Worm (Caenorhabditis elegans): ENCODE results near the gene B0250.7.

B0250.7 gene

DNA sequence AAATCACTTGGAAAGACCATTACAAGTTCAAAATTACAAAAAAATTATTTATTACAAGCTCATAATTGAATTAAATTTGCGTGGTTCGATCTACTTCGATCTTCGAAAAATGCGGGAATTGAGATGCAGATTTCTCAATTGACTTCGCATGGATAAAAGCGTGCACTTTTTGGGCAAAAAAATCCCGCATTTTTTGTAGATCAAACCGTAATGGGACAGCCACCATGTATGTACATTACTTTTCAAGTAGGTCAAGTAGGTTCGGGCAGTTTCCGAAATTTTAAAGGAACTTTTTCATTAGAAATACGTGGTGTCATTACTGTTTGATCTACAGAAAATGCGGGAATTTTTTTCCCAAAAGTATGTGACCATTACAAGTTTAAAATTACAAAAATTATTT lies 21.7 kb upstream of the B0250.7 start (continued):
- no peak for TF ChIP-seq F37B4.10 (GFP tag; IDR thresholded peaks at IDR 0.05)
- peak; percentile 11 for TF ChIP-seq F57C9.4 (tag; optimal IDR thresholded peaks at IDR 0.05)
- TF ChIP-seq lsy-27 (tag; optimal IDR thresholded peaks at IDR 0.05; ENCODE audit: borderline replicate concordance, insufficient read depth): no peak
- peak; percentile 67 for TF ChIP-seq madf-6 (GFP tag; IDR thresholded peaks at IDR 0.05)
- 0 out of 2 replicates have a peak, but pooled peaks have one; percentile 60 for TF ChIP-seq bed-1 (GFP tag; IDR thresholded peaks at IDR 0.05)
- no peak for TF ChIP-seq unc-130 (GFP tag; optimal IDR thresholded peaks at IDR 0.05)
- TF ChIP-seq F10E7.11 (tag; optimal IDR thresholded peaks at IDR 0.05): peak; percentile 41
- no peak for TF ChIP-seq C17E4.6 (GFP tag; IDR thresholded peaks at IDR 0.05)
- peak; percentile 89 for TF ChIP-seq B0336.3 (GFP tag; IDR thresholded peaks at IDR 0.05)
- TF ChIP-seq unc-62 (GFP tag; optimal IDR thresholded peaks at IDR 0.05): no peak
- no peak for TF ChIP-seq ztf-3 (GFP tag; optimal IDR thresholded peaks at IDR 0.05)
- no peak for TF ChIP-seq mcd-1 (GFP tag; IDR thresholded peaks at IDR 0.05)
- TF ChIP-seq lin-40 (tag; optimal IDR thresholded peaks at IDR 0.05): peak; percentile 35
- TF ChIP-seq K12H6.12 (tag; optimal IDR thresholded peaks at IDR 0.05): no peak
- TF ChIP-seq chd-7 (tag; optimal IDR thresholded peaks at IDR 0.05): peak; percentile 71
- TF ChIP-seq bed-2 (GFP tag; IDR thresholded peaks at IDR 0.05): no peak
- no peak for TF ChIP-seq nhr-120 (GFP tag; IDR thresholded peaks at IDR 0.05)
- TF ChIP-seq nhr-27 (tag; optimal IDR thresholded peaks at IDR 0.05): peak; percentile 12
- no peak for TF ChIP-seq ceh-27 (GFP tag; optimal IDR thresholded peaks at IDR 0.05)
- TF ChIP-seq snpc-1.1 (tag; optimal IDR thresholded peaks at IDR 0.05; ENCODE audit: insufficient read depth): no peak
- TF ChIP-seq madf-8 (GFP tag; conservative IDR thresholded peaks at IDR 0.05): peak; percentile 59
- TF ChIP-seq fkh-3 (tag; optimal IDR thresholded peaks at IDR 0.05): no peak
- 0 out of 2 replicates have a peak, but pooled peaks have one; percentile 27 for TF ChIP-seq nfyb-1 (GFP tag; IDR thresholded peaks at IDR 0.05)
- no peak for TF ChIP-seq aptf-2 (GFP tag; conservative IDR thresholded peaks at IDR 0.05)
- no peak for TF ChIP-seq ceh-40 (GFP tag; IDR thresholded peaks at IDR 0.05)
- TF ChIP-seq ztf-22 (GFP tag; optimal IDR thresholded peaks at IDR 0.05): peak; percentile 56
- no peak for TF ChIP-seq K11D2.4 (GFP tag; IDR thresholded peaks at IDR 0.05)
- TF ChIP-seq let-607 (tag; optimal IDR thresholded peaks at IDR 0.05): peak in 1 of 2 experiments; percentile 72
- TF ChIP-seq efl-1 (GFP tag; optimal IDR thresholded peaks at IDR 0.05): peak; percentile 53
- no peak for TF ChIP-seq sptf-2 (GFP tag; optimal IDR thresholded peaks at IDR 0.05)
- no peak for TF ChIP-seq hlh-26 (GFP tag; conservative IDR thresholded peaks at IDR 0.05)
- no peak for TF ChIP-seq rpc-1 (optimal IDR thresholded peaks at IDR 0.05)
- TF ChIP-seq rpc-1 (tag; optimal IDR thresholded peaks at IDR 0.05): no peak
- 0 out of 2 replicates have a peak, but pooled peaks have one; percentile 51 for TF ChIP-seq madf-3 (GFP tag; IDR thresholded peaks at IDR 0.05)
- TF ChIP-seq lag-1 (GFP tag; IDR thresholded peaks at IDR 0.05): no peak
- no peak for TF ChIP-seq F22D6.2 (tag; optimal IDR thresholded peaks at IDR 0.05)
- TF ChIP-seq lin-35 (GFP tag; optimal IDR thresholded peaks at IDR 0.05): no peak
- TF ChIP-seq Y79H2A.3 (GFP tag; conservative IDR thresholded peaks at IDR 0.05): no peak
- TF ChIP-seq tbx-9 (tag; optimal IDR thresholded peaks at IDR 0.05; ENCODE audit: borderline replicate concordance): no peak
- TF ChIP-seq hmg-1.2 (GFP tag; IDR thresholded peaks at IDR 0.05): no peak; the same call in 1 of the 2 replicates
- no peak for TF ChIP-seq T07F8.4 (tag; optimal IDR thresholded peaks at IDR 0.05)
- no peak for TF ChIP-seq mel-28 (tag; optimal IDR thresholded peaks at IDR 0.05; ENCODE audit: borderline replicate concordance)
- peak; percentile 46; the same call in 1 of the 2 replicates for TF ChIP-seq ceh-100 (GFP tag; IDR thresholded peaks at IDR 0.05)
- TF ChIP-seq F55B11.4 (tag; optimal IDR thresholded peaks at IDR 0.05; ENCODE audit: borderline replicate concordance, insufficient read depth): no peak
- no peak for TF ChIP-seq nfya-1 (tag; optimal IDR thresholded peaks at IDR 0.05; ENCODE audit: borderline replicate concordance, insufficient read depth)
- no peak for TF ChIP-seq snpc-3.4 (tag; optimal IDR thresholded peaks at IDR 0.05)
- no peak for TF ChIP-seq ztf-26 (tag; optimal IDR thresholded peaks at IDR 0.05)
- no peak for TF ChIP-seq egrh-3 (GFP tag; IDR thresholded peaks at IDR 0.05)
